Fruit fly (Drosophila melanogaster): ENCODE data around the gene CG4770.
A peak's percentile ranks its signal among the peaks of the same experiment; 100 is the strongest.

Gene CG4770

DNA sequence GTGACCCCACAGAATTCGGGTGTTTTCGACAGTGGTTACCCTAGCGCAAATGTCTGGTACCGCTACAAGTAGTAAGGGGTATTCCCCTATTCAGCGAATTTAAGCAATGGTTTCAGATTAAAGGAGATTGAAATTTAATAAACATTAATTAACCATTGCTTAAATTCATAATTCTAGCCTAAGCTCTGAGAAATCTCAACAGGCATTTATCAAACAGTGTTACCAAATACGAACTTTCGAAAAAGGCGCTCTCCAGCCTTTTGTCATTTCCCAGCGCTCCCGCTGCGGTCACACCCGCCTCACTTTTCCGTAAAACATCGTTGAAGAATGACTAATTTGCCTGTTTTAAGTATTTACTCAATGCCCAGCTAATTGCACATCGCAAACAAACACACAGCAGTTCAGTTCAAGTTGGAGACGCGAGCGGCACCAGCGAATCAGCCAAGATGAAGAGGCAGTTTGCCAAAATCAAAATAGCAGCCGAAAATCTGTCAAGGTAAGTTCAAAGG is 13.4 kb upstream of the CG4770 start, which contains the start of the genes Surf6 and RhoGAP92B (continued):
- TF ChIP-seq salr (GFP tag; optimal IDR thresholded peaks at IDR 0.05) (no peak), OdsH (GFP tag; optimal IDR thresholded peaks at IDR 0.05) (peak; percentile 42), topi (GFP tag; optimal IDR thresholded peaks at IDR 0.05) (peak; percentile 67), dac (GFP tag; optimal IDR thresholded peaks at IDR 0.05) (no peak), CG16779 (tag; optimal IDR thresholded peaks at IDR 0.05) (peak; percentile 49), CG9139 (GFP tag; optimal IDR thresholded peaks at IDR 0.05) (peak; percentile 44), CG10631 (GFP tag; optimal IDR thresholded peaks at IDR 0.05) (no peak), CG34406 (GFP tag; optimal IDR thresholded peaks at IDR 0.05) (peak; percentile 35), esn (GFP tag; optimal IDR thresholded peaks at IDR 0.05) (peak; percentile 50)

dm6 chr3R:19905932-19906439 is 12.3 kb upstream of the CG4770 start:
- peak; percentile 80 for TF ChIP-seq CG10669 (GFP tag; optimal IDR thresholded peaks at IDR 0.05)
- peak; percentile 98 for TF ChIP-seq svp (GFP tag)
- peak; percentile 89 for TF ChIP-seq Sox14 (GFP tag; optimal IDR thresholded peaks at IDR 0.05)
- TF ChIP-seq fkh (GFP tag; optimal IDR thresholded peaks at IDR 0.05), result peak; percentile 61
- peak; percentile 95 for TF ChIP-seq CG31627 (GFP tag; optimal IDR thresholded peaks at IDR 0.05)
- peak; percentile 86 for TF ChIP-seq CG34406 (GFP tag; optimal IDR thresholded peaks at IDR 0.05)
- peak; percentile 50 for TF ChIP-seq CG9139 (GFP tag; optimal IDR thresholded peaks at IDR 0.05)
- peak; percentile 92 for TF ChIP-seq OdsH (GFP tag; optimal IDR thresholded peaks at IDR 0.05)
- TF ChIP-seq pdm3 (GFP tag; optimal IDR thresholded peaks at IDR 0.05), result peak; percentile 92
- TF ChIP-seq Eip78C (GFP tag), result peak; percentile 95
- peak; percentile 86 for TF ChIP-seq spab (GFP tag; optimal IDR thresholded peaks at IDR 0.05)
- TF ChIP-seq CG16779 (tag; optimal IDR thresholded peaks at IDR 0.05), result peak; percentile 68
- peak; percentile 80 for TF ChIP-seq CG6808 (GFP tag; optimal IDR thresholded peaks at IDR 0.05)
- TF ChIP-seq Smox (GFP tag; optimal IDR thresholded peaks at IDR 0.05), result peak; percentile 91
- peak; percentile 81 for TF ChIP-seq CG3032 (tag; optimal IDR thresholded peaks at IDR 0.05)
- TF ChIP-seq CG11762 (GFP tag; optimal IDR thresholded peaks at IDR 0.05; ENCODE audit: insufficient read depth), result peak; percentile 82
- peak; percentile 89 for TF ChIP-seq acj6 (GFP tag; optimal IDR thresholded peaks at IDR 0.05)
- peak; percentile 61 to 76 for TF ChIP-seq ss (GFP tag; optimal IDR thresholded peaks at IDR 0.05)
- TF ChIP-seq Sox15 (GFP tag; optimal IDR thresholded peaks at IDR 0.05), result peak; percentile 89
- TF ChIP-seq Lpt (GFP tag; optimal IDR thresholded peaks at IDR 0.05), result peak; percentile 65
- peak; percentile 84 for TF ChIP-seq topi (GFP tag; optimal IDR thresholded peaks at IDR 0.05)
- TF ChIP-seq CG10631 (GFP tag; optimal IDR thresholded peaks at IDR 0.05), result peak; percentile 81
- TF ChIP-seq CG8119 (GFP tag; IDR thresholded peaks at IDR 0.05), result peak; percentile 86
- peak; percentile 91 for TF ChIP-seq eg (GFP tag; IDR thresholded peaks at IDR 0.05)
- TF ChIP-seq CG7368 (GFP tag; optimal IDR thresholded peaks at IDR 0.05), result peak; percentile 82
- peak; percentile 95 for TF ChIP-seq Hr39 (GFP tag; optimal IDR thresholded peaks at IDR 0.05)
- peak; percentile 86 for TF ChIP-seq CG32006 (GFP tag; optimal IDR thresholded peaks at IDR 0.05)
- peak; percentile 83 for TF ChIP-seq CG8632 (GFP tag; optimal IDR thresholded peaks at IDR 0.05)
- TF ChIP-seq CG15336 (GFP tag; IDR thresholded peaks at IDR 0.05), result peak; percentile 91
- TF ChIP-seq dsx (GFP tag; optimal IDR thresholded peaks at IDR 0.05; ENCODE audit: poor library complexity, severe bottlenecking), result peak; percentile 64
- TF ChIP-seq cyc (GFP tag; optimal IDR thresholded peaks at IDR 0.05), result peak; percentile 91
- peak; percentile 53 for TF ChIP-seq CG6854 (GFP tag; optimal IDR thresholded peaks at IDR 0.05)
- no peak for TF ChIP-seq CG4318 (GFP tag; optimal IDR thresholded peaks at IDR 0.05)
- TF ChIP-seq Hr4 (GFP tag; optimal IDR thresholded peaks at IDR 0.05), result peak; percentile 86
- TF ChIP-seq Hr38 (GFP tag; optimal IDR thresholded peaks at IDR 0.05), result no peak
- TF ChIP-seq Sox102F (GFP tag; optimal IDR thresholded peaks at IDR 0.05), result peak; percentile 90
- TF ChIP-seq Ets96B (tag; optimal IDR thresholded peaks at IDR 0.05), result peak; percentile 80
- TF ChIP-seq Eip75B (GFP tag; optimal IDR thresholded peaks at IDR 0.05), result peak; percentile 87
- peak; percentile 82 for TF ChIP-seq CG1621 (tag; optimal IDR thresholded peaks at IDR 0.05)
- TF ChIP-seq CG3919 (GFP tag; optimal IDR thresholded peaks at IDR 0.05), result peak; percentile 87
- peak; percentile 93 for TF ChIP-seq esn (GFP tag; optimal IDR thresholded peaks at IDR 0.05)
- TF ChIP-seq CG11294 (GFP tag; IDR thresholded peaks at IDR 0.05), result peak; percentile 84
- TF ChIP-seq CG8319 (GFP tag; optimal IDR thresholded peaks at IDR 0.05), result peak; percentile 86
- TF ChIP-seq fd59A (GFP tag; optimal IDR thresholded peaks at IDR 0.05), result peak; percentile 85
- peak; percentile 66 for TF ChIP-seq Eip93F (GFP tag; optimal IDR thresholded peaks at IDR 0.05)
